Fruit fly (Drosophila melanogaster) whole organism: ENCODE data around the gene CG10589.

ENCODE experiments used
- CG8478 ChIP-seq: fragments of >200 bp; optimal IDR thresholded peaks from 2 replicates; lab custom pipeline; 2018; ENCODE audit warnings: inconsistent platforms
- Dll ChIP-seq: fragments of >200 bp; optimal IDR thresholded peaks from 2 replicates; lab custom pipeline; 2017
- EcR ChIP-seq, 2 experiments: fragments of >200 bp; optimal IDR thresholded peaks; 2 replicates each; lab custom pipeline; 2017; ENCODE audit warnings: missing biosample characterization in 2 of 2, missing genetic modification characterization in 2 of 2, missing genetic modification reagents in 2 of 2
- pan ChIP-seq: fragments of >200 bp; optimal IDR thresholded peaks from 2 replicates; lab custom pipeline; 2017
- psq ChIP-seq: fragments of >200 bp; optimal IDR thresholded peaks from 2 replicates; lab custom pipeline; 2017
- usp ChIP-seq: fragments of >200 bp; optimal IDR thresholded peaks from 2 replicates; lab custom pipeline; 2017; ENCODE audit warnings: missing biosample characterization, missing genetic modification characterization, mixed read lengths

Gene CG10589

dm6 chr3L:20948404-20948803 is 20.8 kb downstream of the CG10589 start:
- TF ChIP-seq usp (GFP tag; lab: Kevin White, UChicago): no peak
- TF ChIP-seq EcR (GFP tag; optimal IDR thresholded peaks at IDR 0.05; lab: Kevin White, UChicago): no peak
- no peak for TF ChIP-seq Dll (lab: Kevin White, UChicago)
- TF ChIP-seq CG8478 (lab: Kevin White, UChicago): no peak
- TF ChIP-seq pan: no peak
- no peak for TF ChIP-seq psq (lab: Kevin White, UChicago)

dm6 chr3L:20949371-20950135 is 21.9 kb downstream of the CG10589 start, which contains the start of gene fng:
Gene fng, minus strand, starts transcription at chr3L:20949512.
- TF ChIP-seq EcR (GFP tag; optimal IDR thresholded peaks at IDR 0.05; lab: Kevin White, UChicago) (no peak), usp (GFP tag; lab: Kevin White, UChicago) (no peak), pan (no peak), Dll (lab: Kevin White, UChicago) (peak; percentile 83)

dm6 chr3L:20950136-20950499 is 22.5 kb downstream of the CG10589 start:
- TF ChIP-seq EcR (GFP tag; optimal IDR thresholded peaks at IDR 0.05; lab: Kevin White, UChicago) (no peak), psq (lab: Kevin White, UChicago) (no peak), Dll (lab: Kevin White, UChicago) (no peak), pan (no peak), CG8478 (lab: Kevin White, UChicago) (no peak), usp (GFP tag; lab: Kevin White, UChicago) (no peak)

- TF ChIP-seq pan: no peak
- TF ChIP-seq CG8478 (lab: Kevin White, UChicago): no peak
- no peak for TF ChIP-seq usp (GFP tag; lab: Kevin White, UChicago)
- no peak for TF ChIP-seq Dll (lab: Kevin White, UChicago)
- no peak for TF ChIP-seq psq (lab: Kevin White, UChicago)
- TF ChIP-seq EcR (GFP tag; optimal IDR thresholded peaks at IDR 0.05; lab: Kevin White, UChicago): no peak
Observed at dm6 chr3L:20950520-20951135, 23.0 kb downstream of the CG10589 start.

dm6 chr3L:20951477-20952120 is 24.0 kb downstream of the CG10589 start:
- no peak for TF ChIP-seq EcR (GFP tag; optimal IDR thresholded peaks at IDR 0.05; lab: Kevin White, UChicago)
- TF ChIP-seq Dll (lab: Kevin White, UChicago): peak; percentile 34

- TF ChIP-seq usp (GFP tag; lab: Kevin White, UChicago) (no peak), psq (lab: Kevin White, UChicago) (no peak), pan (no peak), CG8478 (lab: Kevin White, UChicago) (no peak), EcR (GFP tag; optimal IDR thresholded peaks at IDR 0.05; lab: Kevin White, UChicago) (no peak), Dll (lab: Kevin White, UChicago) (no peak)
Observed at dm6 chr3L:20952121-20952487, 24.5 kb downstream of the CG10589 start.

- TF ChIP-seq usp (GFP tag; lab: Kevin White, UChicago) (no peak), CG8478 (lab: Kevin White, UChicago) (no peak)
Observed at dm6 chr3L:20952622-20953618, 25.3 kb downstream of the CG10589 start.

- TF ChIP-seq psq (lab: Kevin White, UChicago): no peak
- no peak for TF ChIP-seq usp (GFP tag; lab: Kevin White, UChicago)
- TF ChIP-seq pan: no peak
Observed at dm6 chr3L:20954118-20954517, 26.5 kb downstream of the CG10589 start.

dm6 chr3L:20956650-20957049 is 29.0 kb downstream of the CG10589 start, which contains the start of the genes Sems and CG10588:
Gene Sems, minus strand, starts transcription at chr3L:20956750.
Gene CG10588, plus strand, starts transcription at chr3L:20956934.
- no peak for TF ChIP-seq psq (lab: Kevin White, UChicago)
- no peak for TF ChIP-seq CG8478 (lab: Kevin White, UChicago)
- no peak for TF ChIP-seq usp (GFP tag; lab: Kevin White, UChicago)
- TF ChIP-seq EcR (GFP tag; optimal IDR thresholded peaks at IDR 0.05; lab: Kevin White, UChicago): no peak
- TF ChIP-seq Dll (lab: Kevin White, UChicago): no peak
- TF ChIP-seq pan: no peak

dm6 chr3L:20961286-20961685 is 33.7 kb downstream of the CG10589 start, which contains the start of gene CG11037:
Gene CG11037, minus strand, starts transcription at chr3L:20961386.
- no peak for TF ChIP-seq pan
- no peak for TF ChIP-seq CG8478 (lab: Kevin White, UChicago)
- no peak for TF ChIP-seq psq (lab: Kevin White, UChicago)
- TF ChIP-seq EcR (GFP tag; optimal IDR thresholded peaks at IDR 0.05; lab: Kevin White, UChicago): no peak
- TF ChIP-seq usp (GFP tag; lab: Kevin White, UChicago): no peak

- no peak for TF ChIP-seq pan
- no peak for TF ChIP-seq CG8478 (lab: Kevin White, UChicago)
- no peak for TF ChIP-seq Dll (lab: Kevin White, UChicago)
- TF ChIP-seq psq (lab: Kevin White, UChicago): no peak
- no peak for TF ChIP-seq usp (GFP tag; lab: Kevin White, UChicago)
- TF ChIP-seq EcR (GFP tag; optimal IDR thresholded peaks at IDR 0.05; lab: Kevin White, UChicago): no peak
Observed at dm6 chr3L:20962455-20962854, 34.8 kb downstream of the CG10589 start, which contains the start of gene CG10587. Gene CG10587, minus strand, starts transcription at chr3L:20962555.
